Fruit fly (Drosophila melanogaster) S2 (cell line): Measurements from ENCODE around the gene ctp.

ENCODE experiments used
- CG8478 ChIP-seq: fragments of >200 bp; optimal IDR thresholded peaks from 2 replicates; lab custom pipeline; 2018
- CTCF ChIP-seq, 2 experiments: fragments of >200 bp; optimal IDR thresholded peaks; 2 replicates each; lab custom pipeline; 2018

The ctp gene

dm6 chrX:4705009-4705408 is 17.4 kb downstream of the ctp start, which contains the start of gene CG7024:
Gene CG7024, plus strand, starts transcription at chrX:4705309.
- TF ChIP-seq CG8478 (lab: Kevin White, UChicago) (no peak), CTCF (optimal IDR thresholded peaks at IDR 0.05; lab: Kevin White, UChicago) (no peak)

- TF ChIP-seq CG8478 (lab: Kevin White, UChicago) = no peak
- TF ChIP-seq CTCF (optimal IDR thresholded peaks at IDR 0.05; lab: Kevin White, UChicago) = no peak
Observed at dm6 chrX:4707237-4708066, 19.9 kb downstream of the ctp start, which contains the start of gene Proc-R. Gene Proc-R, plus strand, starts transcription at chrX:4707916.
